Worm (Caenorhabditis elegans): ENCODE results near the gene pmk-3.

Gene pmk-3

DNA sequence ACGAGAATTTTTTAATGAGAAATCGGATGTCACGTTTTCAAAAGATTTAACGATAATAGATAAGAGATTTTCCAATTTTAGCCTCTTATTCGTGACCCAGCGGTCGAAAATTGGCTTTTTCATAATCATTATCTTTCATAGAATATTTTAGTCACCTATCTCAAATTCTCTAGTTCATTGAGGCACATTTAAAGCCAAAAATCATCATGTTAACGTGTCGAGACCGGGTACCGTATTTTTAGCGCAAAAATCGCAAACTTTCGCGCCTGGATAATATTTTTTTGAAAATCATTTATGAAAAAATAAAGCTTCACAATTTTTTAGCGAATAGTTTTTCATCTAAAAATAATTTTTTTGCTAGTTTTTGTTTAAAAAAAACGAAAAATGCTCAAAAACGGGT is 26.9 kb downstream of the pmk-3 start, which contains the start of gene B0218.7:
B0218.7 (minus strand) TSS at position 101 of the 400 bp plus-strand sequence.
- TF ChIP-seq fkh-10 (GFP tag; optimal IDR thresholded peaks at IDR 0.05) (no peak), rnt-1 (tag; optimal IDR thresholded peaks at IDR 0.05) (no peak), swsn-7 (tag; optimal IDR thresholded peaks at IDR 0.05) (no peak), hpl-2 (GFP tag; optimal IDR thresholded peaks at IDR 0.05) (no peak), F16B12.6 (tag; optimal IDR thresholded peaks at IDR 0.05) (no peak), zag-1 (tag; optimal IDR thresholded peaks at IDR 0.05) (no peak), nhr-12 (tag; optimal IDR thresholded peaks at IDR 0.05) (no peak), lsy-2 (tag; optimal IDR thresholded peaks at IDR 0.05) (no peak)

DNA sequence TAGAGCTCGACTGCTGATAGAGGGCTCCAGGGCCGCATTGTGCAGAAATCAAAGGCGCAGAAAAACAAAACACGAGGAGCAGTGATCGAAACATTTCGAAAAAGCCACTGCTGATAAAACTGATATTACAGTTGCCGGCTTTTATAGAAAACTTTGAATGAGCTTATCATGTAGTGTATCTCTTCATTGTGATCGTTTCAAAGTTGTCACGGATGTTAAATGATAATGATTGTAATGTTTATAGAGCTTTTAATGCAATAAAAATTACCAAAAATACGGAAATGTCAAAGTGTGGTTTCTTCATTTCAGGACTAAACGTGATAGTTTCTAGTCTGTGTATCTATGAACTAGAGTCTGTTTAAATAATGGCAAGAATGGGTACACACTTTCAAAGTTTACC is 29.6 kb downstream of the pmk-3 start, which contains the start of gene clec-52:
clec-52 (minus strand) TSS at position 101 of the 400 bp plus-strand sequence.
- TF ChIP-seq elt-2 (tag; optimal IDR thresholded peaks at IDR 0.05) (peak; percentile 25), ceh-88 (GFP tag; IDR thresholded peaks at IDR 0.05) (no peak)

DNA sequence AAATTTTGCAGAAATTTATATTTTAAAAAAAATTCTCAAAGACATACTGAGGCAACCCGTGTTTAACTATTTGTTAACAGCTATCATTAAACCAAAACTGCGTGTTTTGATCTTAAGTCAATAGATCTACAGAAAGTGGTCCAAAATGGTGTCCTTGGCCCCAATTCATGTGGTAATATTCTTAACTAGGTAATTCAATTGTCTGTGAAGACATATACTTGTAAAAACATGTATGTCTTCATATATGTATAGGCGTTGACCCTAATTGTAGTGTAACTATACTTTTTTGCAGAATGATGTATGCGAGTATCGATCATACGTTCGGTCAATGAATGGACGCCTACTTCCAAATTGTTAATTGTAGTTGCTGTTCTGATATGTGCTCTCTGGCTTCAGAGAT is 30.7 kb downstream of the pmk-3 start, which contains the start of gene C07G1.15:
C07G1.15 (plus strand) TSS at position 301 of the 400 bp plus-strand sequence.
- TF ChIP-seq pqm-1 (tag; optimal IDR thresholded peaks at IDR 0.05) (no peak), jun-1 (tag; optimal IDR thresholded peaks at IDR 0.05) (no peak), lin-15B (tag; optimal IDR thresholded peaks at IDR 0.05) (no peak), dpl-1 (GFP tag; optimal IDR thresholded peaks at IDR 0.05) (no peak), unc-130 (tag; optimal IDR thresholded peaks at IDR 0.05) (no peak), tlp-1 (tag; optimal IDR thresholded peaks at IDR 0.05) (no peak), unc-86 (tag; optimal IDR thresholded peaks at IDR 0.05) (no peak), dsc-1 (tag; optimal IDR thresholded peaks at IDR 0.05) (no peak), egl-27 (tag; optimal IDR thresholded peaks at IDR 0.05) (no peak), C04F5.9 (tag; optimal IDR thresholded peaks at IDR 0.05) (no peak), nhr-85 (tag) (no peak), skn-1 (tag; optimal IDR thresholded peaks at IDR 0.05) (no peak), F16B12.6 (tag; optimal IDR thresholded peaks at IDR 0.05) (no peak), lir-3 (tag; optimal IDR thresholded peaks at IDR 0.05; ENCODE audit: poor library complexity) (no peak), snu-23 (GFP tag; optimal IDR thresholded peaks at IDR 0.05) (no peak), unc-98 (GFP tag; IDR thresholded peaks at IDR 0.05) (no peak), nhr-47 (tag; optimal IDR thresholded peaks at IDR 0.05) (no peak), ceh-88 (GFP tag; IDR thresholded peaks at IDR 0.05) (no peak)

DNA sequence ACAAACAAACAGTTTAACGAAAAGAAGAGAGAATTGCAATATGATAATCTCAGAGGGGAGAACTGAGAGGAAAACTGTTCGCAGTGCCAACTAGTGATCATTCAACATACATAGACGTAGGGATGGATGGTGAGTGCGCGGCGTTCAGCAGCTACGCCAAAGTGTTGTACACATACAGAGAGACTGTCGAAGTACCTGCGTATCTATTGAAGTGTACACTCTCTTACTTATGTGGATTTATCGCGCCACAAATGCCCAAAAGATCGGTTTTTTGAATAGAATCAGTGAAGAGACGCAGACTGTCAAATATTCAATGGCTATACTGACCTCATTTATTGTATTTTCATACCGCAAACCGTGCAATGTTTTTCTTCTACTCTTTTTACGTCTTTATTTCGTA is 31.2 kb downstream of the pmk-3 start:
- TF ChIP-seq nhr-20 (tag; optimal IDR thresholded peaks at IDR 0.05) (peak; percentile 19), Y116A8C.19 (tag; optimal IDR thresholded peaks at IDR 0.05; ENCODE audit: borderline replicate concordance) (no peak), nhr-77 (tag; optimal IDR thresholded peaks at IDR 0.05) (peak; percentile 50), mep-1 (tag; optimal IDR thresholded peaks at IDR 0.05) (peak; percentile 31), blmp-1 (tag; optimal IDR thresholded peaks at IDR 0.05) (peak; percentile 67), swsn-7 (tag; optimal IDR thresholded peaks at IDR 0.05) (no peak), irx-1 (tag; optimal IDR thresholded peaks at IDR 0.05) (no peak), lir-3 (tag; optimal IDR thresholded peaks at IDR 0.05; ENCODE audit: poor library complexity) (no peak), jun-1 (tag; optimal IDR thresholded peaks at IDR 0.05) (no peak), lin-14 (GFP tag; optimal IDR thresholded peaks at IDR 0.05) (peak; percentile 69), C16A3.4 (tag; optimal IDR thresholded peaks at IDR 0.05) (no peak), egl-27 (tag; optimal IDR thresholded peaks at IDR 0.05) (no peak), C04F5.9 (tag; optimal IDR thresholded peaks at IDR 0.05) (no peak), alr-1 (tag; optimal IDR thresholded peaks at IDR 0.05; ENCODE audit: borderline replicate concordance) (no peak), elt-3 (tag; optimal IDR thresholded peaks at IDR 0.05) (peak in 2 of 6 experiments; percentile 11 to 48), snu-23 (GFP tag; optimal IDR thresholded peaks at IDR 0.05) (peak; percentile 36), efl-1 (optimal IDR thresholded peaks at IDR 0.05) (no peak), efl-1 (GFP tag; optimal IDR thresholded peaks at IDR 0.05 in 1 of 2) (peak in 1 of 2 experiments; percentile 50), egl-13 (tag; optimal IDR thresholded peaks at IDR 0.05) (no peak), fkh-10 (GFP tag; optimal IDR thresholded peaks at IDR 0.05) (no peak), nhr-85 (tag) (peak; percentile 64), lsy-2 (tag; optimal IDR thresholded peaks at IDR 0.05) (peak in 1 of 2 experiments; percentile 14), lin-15B (tag; optimal IDR thresholded peaks at IDR 0.05) (no peak), ces-1 (GFP tag; optimal IDR thresholded peaks at IDR 0.05) (no peak), hlh-4 (tag; optimal IDR thresholded peaks at IDR 0.05) (no peak), nhr-47 (tag; optimal IDR thresholded peaks at IDR 0.05) (no peak), snpc-4 (tag; optimal IDR thresholded peaks at IDR 0.05) (no peak), skn-1 (tag; optimal IDR thresholded peaks at IDR 0.05) (peak; percentile 10)

All from whole organism, L1 larva.